Fruit fly (Drosophila melanogaster) whole organism, embryonic: ENCODE data around the gene CG43094.

Source experiments
- BtbVII ChIP-seq: fragments of 200-800 bp; sonication (Bioruptor generic); optimal IDR thresholded peaks from 3 replicates; lab custom pipeline; 2017; ENCODE audit warnings: missing biosample characterization, mild to moderate bottlenecking, missing genetic modification characterization
- CG10654 ChIP-seq: fragments of 200-800 bp; sonication (Bioruptor generic); optimal IDR thresholded peaks from 2 replicates; lab custom pipeline; 2016; ENCODE audit warnings: missing biosample characterization, missing genetic modification characterization
- CG10959 ChIP-seq: fragments of 200-800 bp; sonication (Bioruptor generic); IDR thresholded peaks from 2 replicates; pipeline ENCODE4 v1.3.6; 2022; ENCODE audit warnings: missing biosample characterization, missing genetic modification characterization
- CG12104 ChIP-seq: fragments of 200-800 bp; sonication (Bioruptor generic); optimal IDR thresholded peaks from 3 replicates; lab custom pipeline; 2016; ENCODE audit warnings: missing biosample characterization, missing genetic modification characterization
- CG12219 ChIP-seq: fragments of 200-800 bp; sonication (Bioruptor generic); optimal IDR thresholded peaks from 3 replicates; lab custom pipeline; 2018; ENCODE audit warnings: missing biosample characterization, mild to moderate bottlenecking, missing genetic modification characterization
- CG12744 ChIP-seq: fragments of 200-800 bp; sonication (Bioruptor generic); optimal IDR thresholded peaks from 2 replicates; lab custom pipeline; 2016; ENCODE audit warnings: missing biosample characterization, missing genetic modification characterization
- CG13123 ChIP-seq: fragments of 200-800 bp; sonication (Bioruptor generic); optimal IDR thresholded peaks from 2 replicates; lab custom pipeline; 2016; ENCODE audit warnings: missing biosample characterization, missing genetic modification characterization
- CG13424 ChIP-seq: fragments of 200-800 bp; sonication (Bioruptor generic); optimal IDR thresholded peaks from 2 replicates; lab custom pipeline; 2019; ENCODE audit warnings: missing biosample characterization, mild to moderate bottlenecking, missing genetic modification characterization, moderate library complexity
- CG15479 ChIP-seq: fragments of 200-800 bp; sonication (Bioruptor generic); optimal IDR thresholded peaks from 3 replicates; lab custom pipeline; 2019; ENCODE audit warnings: missing biosample characterization, mild to moderate bottlenecking, missing genetic modification characterization, moderate library complexity
- CG16779 ChIP-seq: fragments of 200-800 bp; sonication (Bioruptor generic); IDR thresholded peaks from 2 replicates; pipeline ENCODE4 v1.3.6; 2022; ENCODE audit warnings: missing biosample characterization, missing genetic modification characterization
- CG17568 ChIP-seq: fragments of 200-800 bp; sonication (Bioruptor generic); optimal IDR thresholded peaks from 2 replicates; lab custom pipeline; 2018; ENCODE audit warnings: missing biosample characterization, mild to moderate bottlenecking, missing genetic modification characterization, moderate library complexity
- CG17612 ChIP-seq: fragments of 200-800 bp; sonication (Bioruptor generic); IDR thresholded peaks from 2 replicates; pipeline ENCODE4 v1.3.6; 2022; ENCODE audit warnings: missing biosample characterization, missing genetic modification characterization
- CG2120 ChIP-seq: fragments of 200-800 bp; sonication (Bioruptor generic); optimal IDR thresholded peaks from 3 replicates; lab custom pipeline; 2016; ENCODE audit warnings: missing biosample characterization, missing genetic modification characterization
- CG30020 ChIP-seq: fragments of 200-800 bp; optimal IDR thresholded peaks from 2 replicates; lab custom pipeline; 2019; ENCODE audit warnings: missing biosample characterization, mild to moderate bottlenecking, missing genetic modification characterization, moderate library complexity
- CG31365 ChIP-seq: fragments of 200-800 bp; sonication (Bioruptor generic); optimal IDR thresholded peaks from 2 replicates; lab custom pipeline; 2018; ENCODE audit warnings: missing biosample characterization, mild to moderate bottlenecking, missing genetic modification characterization
- CG3163 ChIP-seq: fragments of 200-800 bp; sonication (Bioruptor generic); optimal IDR thresholded peaks from 3 replicates; lab custom pipeline; 2016; ENCODE audit warnings: missing biosample characterization, missing genetic modification characterization
- CG33213 ChIP-seq: fragments of 200-800 bp; sonication (Bioruptor generic); optimal IDR thresholded peaks from 3 replicates; lab custom pipeline; 2016; ENCODE audit warnings: missing biosample characterization, missing genetic modification characterization
- CG4707 ChIP-seq: fragments of 200-800 bp; sonication (Bioruptor generic); optimal IDR thresholded peaks from 2 replicates; lab custom pipeline; 2018; ENCODE audit warnings: missing biosample characterization, mild to moderate bottlenecking, missing genetic modification characterization, moderate library complexity
- CG4854 ChIP-seq: fragments of 200-800 bp; sonication (Bioruptor generic); optimal IDR thresholded peaks from 2 replicates; lab custom pipeline; 2016; ENCODE audit warnings: missing biosample characterization, missing genetic modification characterization, inconsistent platforms
- CG5245 ChIP-seq: fragments of 200-800 bp; sonication (Bioruptor generic); optimal IDR thresholded peaks from 3 replicates; lab custom pipeline; 2016; ENCODE audit warnings: missing biosample characterization, missing genetic modification characterization
- CG6689 ChIP-seq: fragments of 200-800 bp; sonication (Bioruptor generic); IDR thresholded peaks from 2 replicates; pipeline ENCODE4 v1.3.6; 2022; ENCODE audit warnings: missing biosample characterization, missing genetic modification characterization
- CG6813 ChIP-seq: fragments of 200-800 bp; sonication (Bioruptor generic); optimal IDR thresholded peaks from 2 replicates; lab custom pipeline; 2017; ENCODE audit warnings: missing biosample characterization, missing genetic modification characterization, mild to moderate bottlenecking, moderate library complexity, missing genetic modification reagents
- CG8924 ChIP-seq: fragments of 200-800 bp; optimal IDR thresholded peaks from 3 replicates; lab custom pipeline; 2019; ENCODE audit warnings: missing biosample characterization, mild to moderate bottlenecking, missing genetic modification characterization, moderate library complexity
- Ets97D ChIP-seq: fragments of 200-800 bp; sonication (Bioruptor generic); optimal IDR thresholded peaks from 3 replicates; lab custom pipeline; 2016; ENCODE audit warnings: missing biosample characterization, missing genetic modification characterization
- HLH3B ChIP-seq: fragments of 200-800 bp; sonication (Bioruptor generic); IDR thresholded peaks from 2 replicates; pipeline ENCODE4 v1.3.6; 2022; ENCODE audit warnings: missing biosample characterization, missing genetic modification characterization
- Hand ChIP-seq: fragments of 200-800 bp; sonication (Bioruptor generic); optimal IDR thresholded peaks from 2 replicates; lab custom pipeline; 2017; ENCODE audit warnings: mild to moderate bottlenecking, missing biosample characterization, missing genetic modification reagents, missing genetic modification characterization
- Hr39 ChIP-seq: fragments of >200 bp; optimal IDR thresholded peaks from 2 replicates; lab custom pipeline; 2017
- Hr51 ChIP-seq, 2 experiments: fragments of 200-800 bp; sonication (Bioruptor generic); optimal IDR thresholded peaks; 2 replicates in 1 of 2; 3 replicates in 1 of 2; lab custom pipeline; 2016 to 2018; ENCODE audit warnings: missing biosample characterization in 2 of 2, missing genetic modification characterization in 2 of 2, mild to moderate bottlenecking in 1 of 2, moderate library complexity in 1 of 2
- Hr78 ChIP-seq, 2 experiments: fragments of 200-800 bp in 1 of 2; fragments of >200 bp in 1 of 2; sonication (Bioruptor generic) in 1 of 2; optimal IDR thresholded peaks; 2 replicates each; lab custom pipeline; 2017 to 2019; ENCODE audit warnings: missing biosample characterization in 2 of 2, missing genetic modification characterization in 2 of 2, mild to moderate bottlenecking in 1 of 2, moderate library complexity in 1 of 2
- MBD-R2 ChIP-seq: fragments of 200-800 bp; sonication (Bioruptor generic); IDR thresholded peaks from 2 replicates; pipeline ENCODE4 v1.3.6; 2022; ENCODE audit warnings: missing biosample characterization, missing genetic modification characterization
- NC2α ChIP-seq: fragments of 200-800 bp; sonication (Bioruptor generic); optimal IDR thresholded peaks from 2 replicates; lab custom pipeline; 2016; ENCODE audit warnings: missing biosample characterization, missing genetic modification characterization
- amos ChIP-seq: fragments of 200-800 bp; sonication (Bioruptor generic); IDR thresholded peaks from 2 replicates; pipeline ENCODE4 v1.3.6; 2022; ENCODE audit warnings: missing biosample characterization, missing genetic modification characterization; ENCODE audit not compliant: partially characterized antibody
- cwo ChIP-seq: fragments of 200-800 bp; sonication (Bioruptor generic); optimal IDR thresholded peaks from 3 replicates; lab custom pipeline; 2017; ENCODE audit warnings: missing biosample characterization, missing genetic modification characterization, mild to moderate bottlenecking, moderate library complexity, missing genetic modification reagents
- dimm ChIP-seq: fragments of 200-800 bp; sonication (Bioruptor generic); IDR thresholded peaks from 2 replicates; pipeline ENCODE4 v1.3.6; 2022; ENCODE audit warnings: missing biosample characterization, missing genetic modification characterization
- dm ChIP-seq: fragments of 200-800 bp; sonication (Bioruptor generic); optimal IDR thresholded peaks from 3 replicates; lab custom pipeline; 2016; ENCODE audit warnings: missing biosample characterization, missing genetic modification characterization
- dmrt11E ChIP-seq: fragments of 200-800 bp; sonication (Bioruptor generic); optimal IDR thresholded peaks from 3 replicates; lab custom pipeline; 2018; ENCODE audit warnings: missing biosample characterization, mild to moderate bottlenecking, missing genetic modification characterization, moderate library complexity
- fd64A ChIP-seq: fragments of 200-800 bp; sonication (Bioruptor generic); optimal IDR thresholded peaks from 3 replicates; lab custom pipeline; 2018; ENCODE audit warnings: missing biosample characterization, mild to moderate bottlenecking, missing genetic modification characterization
- gfzf ChIP-seq: fragments of 200-800 bp; sonication (Bioruptor generic); optimal IDR thresholded peaks from 2 replicates; lab custom pipeline; 2016; ENCODE audit warnings: missing biosample characterization, mild to moderate bottlenecking, missing genetic modification characterization, moderate library complexity
- grn ChIP-seq: fragments of 200-800 bp; sonication (Bioruptor generic); optimal IDR thresholded peaks from 3 replicates; lab custom pipeline; 2017; ENCODE audit warnings: missing biosample characterization, missing genetic modification characterization
- gt ChIP-seq: fragments of 200-800 bp; sonication (Bioruptor generic); IDR thresholded peaks from 2 replicates; pipeline ENCODE4 v1.3.6; 2022; ENCODE audit warnings: missing biosample characterization, missing genetic modification characterization
- jumu ChIP-seq: fragments of 200-800 bp; sonication (Bioruptor generic); optimal IDR thresholded peaks from 3 replicates; lab custom pipeline; 2016; ENCODE audit warnings: missing biosample characterization, missing genetic modification characterization
- kay ChIP-seq: fragments of 200-800 bp; sonication (Bioruptor generic); optimal IDR thresholded peaks from 2 replicates; lab custom pipeline; 2016; ENCODE audit warnings: missing biosample characterization, missing genetic modification characterization
- ken ChIP-seq: fragments of 200-800 bp; sonication (Bioruptor generic); IDR thresholded peaks from 3 replicates; pipeline ENCODE4 v1.3.6; 2022; ENCODE audit warnings: missing biosample characterization, missing genetic modification characterization
- pan ChIP-seq, 4 experiments: fragments of >200 bp in 3 of 4; fragments of 200-800 bp in 1 of 4; sonication (Bioruptor generic) in 1 of 4; optimal IDR thresholded peaks in 3 of 4; IDR thresholded peaks in 1 of 4; 2 replicates each; pipeline versions ENCODE4 v1.3.6 to Lab custom; 2017 to 2022; ENCODE audit warnings: missing biosample characterization in 2 of 4, missing genetic modification characterization in 2 of 4, mixed read lengths in 1 of 4
- pfk ChIP-seq: fragments of 200-800 bp; sonication (Bioruptor generic); optimal IDR thresholded peaks from 2 replicates; lab custom pipeline; 2018; ENCODE audit warnings: missing biosample characterization, mild to moderate bottlenecking, missing genetic modification characterization, moderate library complexity
- phol ChIP-seq: fragments of 200-800 bp; sonication (Bioruptor generic); optimal IDR thresholded peaks from 3 replicates; lab custom pipeline; 2018; ENCODE audit warnings: missing biosample characterization, mild to moderate bottlenecking, missing genetic modification characterization, moderate library complexity
- salm ChIP-seq: fragments of 200-800 bp; sonication (Bioruptor generic); optimal IDR thresholded peaks from 2 replicates; lab custom pipeline; 2018; ENCODE audit warnings: missing biosample characterization, mild to moderate bottlenecking, missing genetic modification characterization
- sd ChIP-seq: fragments of 200-800 bp; sonication (Bioruptor generic); optimal IDR thresholded peaks from 3 replicates; lab custom pipeline; 2018; ENCODE audit warnings: missing biosample characterization, mild to moderate bottlenecking, missing genetic modification characterization, moderate library complexity

CG43094 gene

DNA sequence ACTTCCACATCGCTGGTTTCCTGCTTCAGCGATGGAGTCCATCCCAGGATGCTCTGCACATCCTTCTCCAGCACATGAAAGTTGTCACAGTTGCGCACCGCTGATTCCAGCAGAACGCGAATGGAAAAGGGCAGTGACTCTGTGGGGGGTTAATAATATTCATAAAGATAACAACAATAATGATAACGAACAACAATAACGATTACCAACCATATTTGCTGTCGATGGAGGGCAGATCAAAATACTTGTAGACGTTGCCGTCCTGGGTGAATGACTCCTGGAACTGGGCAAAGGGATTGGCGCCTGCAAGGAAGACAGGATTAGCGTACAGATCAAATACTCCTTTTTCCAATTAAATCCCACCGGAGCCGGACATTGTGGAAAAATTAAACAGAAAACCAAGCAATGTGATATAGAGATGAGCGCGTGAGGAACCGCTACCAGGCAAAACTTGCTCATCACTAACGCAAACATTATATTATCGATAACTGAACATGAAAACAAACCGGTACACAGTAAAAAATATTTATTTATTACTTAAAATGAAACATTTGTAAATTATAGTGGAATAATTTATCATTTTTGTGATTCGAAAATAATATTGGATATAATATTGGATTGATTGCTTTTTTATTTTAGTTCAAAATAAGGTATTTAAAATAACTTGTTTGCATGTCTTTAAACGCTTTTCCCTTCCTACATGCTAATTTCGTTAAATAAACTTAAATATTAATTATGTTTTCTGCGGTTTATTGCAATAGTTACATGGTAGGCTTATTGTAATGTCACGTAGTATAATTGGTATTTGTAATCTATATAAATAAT is 46.4 kb downstream of the CG43094 start, which contains the start of gene Irp-1A (continued):
- TF ChIP-seq CG17612 (GFP tag; lab: Robert Waterston, UW) (0 out of 2 replicates have a peak, but pooled peaks have one; percentile 22), dimm (GFP tag; lab: Robert Waterston, UW) (no peak), CG17568 (GFP tag; lab: Kevin White, UChicago) (no peak), Hr39 (no peak), Ets97D (GFP tag; lab: Kevin White, UChicago) (peak; percentile 52), salm (tag; lab: Kevin White, UChicago) (peak; percentile 62), CG33213 (peak; percentile 13), HLH3B (GFP tag; lab: Robert Waterston, UW) (peak; percentile 87), CG12104 (GFP tag; lab: Kevin White, UChicago) (peak; percentile 40), pan (optimal IDR thresholded peaks at IDR 0.05; lab: Kevin White, UChicago) (no peak), pan (GFP tag; optimal IDR thresholded peaks at IDR 0.05 in 1 of 2, IDR thresholded peaks at IDR 0.05 in 1 of 2) (peak in 1 of 2 experiments; percentile 84), grn (GFP tag; lab: Kevin White, UChicago) (no peak), kay (GFP tag; lab: Kevin White, UChicago) (peak; percentile 64), CG2120 (peak; percentile 78), CG13123 (GFP tag; lab: Kevin White, UChicago) (peak; percentile 41), CG6813 (GFP tag; lab: Kevin White, UChicago) (peak; percentile 52), CG31365 (tag; lab: Kevin White, UChicago) (no peak), CG16779 (GFP tag; lab: Robert Waterston, UW) (no peak), CG6689 (GFP tag; lab: Robert Waterston, UW) (peak; percentile 77), NC2α (GFP tag; lab: Kevin White, UChicago) (no peak), dm (GFP tag; lab: Kevin White, UChicago) (peak; percentile 35), CG5245 (GFP tag; lab: Kevin White, UChicago) (no peak), BtbVII (GFP tag; lab: Kevin White, UChicago) (peak; percentile 30), CG3163 (GFP tag; lab: Kevin White, UChicago) (no peak), Hand (GFP tag; lab: Kevin White, UChicago) (peak; percentile 60), gfzf (peak; percentile 16), jumu (GFP tag; lab: Kevin White, UChicago) (no peak), CG4707 (no peak), gt (no peak), CG10959 (GFP tag; lab: Robert Waterston, UW) (no peak), phol (tag; lab: Kevin White, UChicago) (peak; percentile 81), CG10654 (GFP tag; lab: Kevin White, UChicago) (peak; percentile 49), amos (GFP tag; lab: Robert Waterston, UW) (peak; percentile 85), ken (peak; percentile 56; the same call in 1 of the 3 replicates), CG12219 (peak; percentile 45), Hr51 (GFP tag; optimal IDR thresholded peaks at IDR 0.05; lab: Kevin White, UChicago) (peak; percentile 28 to 87), CG15479 (GFP tag; lab: Kevin White, UChicago) (no peak), CG13424 (peak; percentile 81), dmrt11E (tag; lab: Kevin White, UChicago) (peak; percentile 76), cwo (peak; percentile 60), CG4854 (GFP tag; lab: Kevin White, UChicago) (no peak), Hr78 (GFP tag; optimal IDR thresholded peaks at IDR 0.05; lab: Kevin White, UChicago) (peak in 1 of 2 experiments; percentile 23), CG30020 (tag; lab: Kevin White, UChicago) (peak; percentile 56), fd64A (GFP tag; lab: Kevin White, UChicago) (no peak), pfk (GFP tag; lab: Kevin White, UChicago) (no peak), CG12744 (no peak), MBD-R2 (GFP tag; lab: Robert Waterston, UW) (peak; percentile 82), CG8924 (tag; lab: Kevin White, UChicago) (peak; percentile 88), sd (tag; lab: Kevin White, UChicago) (peak; percentile 51)
